Fruit fly (Drosophila melanogaster) Kc167 (cell line): ENCODE results near the gene CG13300.

ENCODE experiments used
- Myc ChIP-seq: fragments of >200 bp; optimal IDR thresholded peaks from 2 replicates; lab custom pipeline; 2017; ENCODE audit warnings: missing external identifiers
- Sin3A ChIP-seq: fragments of >200 bp; optimal IDR thresholded peaks from 2 replicates; lab custom pipeline; 2018; ENCODE audit warnings: missing external identifiers
- h ChIP-seq: fragments of >200 bp; optimal IDR thresholded peaks from 3 replicates; lab custom pipeline; 2018; ENCODE audit warnings: missing external identifiers
- insv ChIP-seq: fragments of >200 bp; optimal IDR thresholded peaks from 3 replicates; lab custom pipeline; 2018; ENCODE audit warnings: missing external identifiers
- psq ChIP-seq: fragments of >200 bp; optimal IDR thresholded peaks from 2 replicates; lab custom pipeline; 2017; ENCODE audit warnings: missing external identifiers
- ttk ChIP-seq: sonication (Bioruptor generic); optimal IDR thresholded peaks from 2 replicates; lab custom pipeline; 2017; ENCODE audit warnings: missing external identifiers

dm6 chr3L:6310489-6310888 lies 41.7 kb downstream of the CG13300 start:
- TF ChIP-seq insv (lab: Kevin White, UChicago) (no peak), Myc (lab: Kevin White, UChicago) (no peak), Sin3A (lab: Kevin White, UChicago) (no peak), psq (lab: Kevin White, UChicago) (no peak), ttk (lab: Kevin White, UChicago) (no peak), h (lab: Kevin White, UChicago) (no peak)
